Worm (Caenorhabditis elegans) whole organism, young adult: ENCODE data around the gene F27C8.2.

Experiments
- B0336.3 ChIP-seq: fragments of 200-800 bp; sonication (Bioruptor generic); IDR thresholded peaks from 2 replicates; pipeline ENCODE4 v1.3.6; 2022; ENCODE audit warnings: missing genetic modification characterization, missing compliant biosample characterization
- F22D6.2 ChIP-seq: sonication (generic microtip); optimal IDR thresholded peaks from 2 replicates; lab custom pipeline; 2016; ENCODE audit warnings: mild to moderate bottlenecking, missing genetic modification characterization, missing compliant biosample characterization
- F23B12.7 ChIP-seq: sonication (generic microtip); optimal IDR thresholded peaks from 2 replicates; lab custom pipeline; 2017; ENCODE audit warnings: missing genetic modification characterization, mild to moderate bottlenecking, missing compliant biosample characterization, antibody characterized with exemption, moderate library complexity; ENCODE audit not compliant: insufficient read depth
- F33H1.4 ChIP-seq: fragments of 200-800 bp; sonication (Bioruptor generic); IDR thresholded peaks from 2 replicates; pipeline ENCODE4 v1.3.6; 2022; ENCODE audit warnings: missing genetic modification reagents, missing genetic modification characterization, missing compliant biosample characterization
- F37B4.10 ChIP-seq: fragments of 200-800 bp; sonication (Bioruptor generic); IDR thresholded peaks from 2 replicates; pipeline ENCODE4 v1.3.6; 2022; ENCODE audit warnings: missing genetic modification characterization, missing compliant biosample characterization
- F49E8.2 ChIP-seq: sonication (generic microtip); optimal IDR thresholded peaks from 3 replicates; lab custom pipeline; 2017; ENCODE audit warnings: missing genetic modification characterization, mild to moderate bottlenecking, missing compliant biosample characterization, antibody characterized with exemption, moderate library complexity; ENCODE audit not compliant: insufficient read depth
- K12H6.12 ChIP-seq: fragments of 200-800 bp; sonication (Bioruptor generic); optimal IDR thresholded peaks from 2 replicates; lab custom pipeline; 2018; ENCODE audit warnings: mild to moderate bottlenecking, missing genetic modification characterization, missing compliant biosample characterization
- T07F8.4 ChIP-seq: sonication (generic microtip); optimal IDR thresholded peaks from 2 replicates; lab custom pipeline; 2016; ENCODE audit warnings: mild to moderate bottlenecking, missing genetic modification characterization, moderate library complexity, missing compliant biosample characterization
- T26A5.8 ChIP-seq: sonication (generic microtip); optimal IDR thresholded peaks from 2 replicates; lab custom pipeline; 2016; ENCODE audit warnings: missing genetic modification characterization, missing compliant biosample characterization
- Y56A3A.18 ChIP-seq: fragments of 200-800 bp; sonication (Bioruptor generic); IDR thresholded peaks from 2 replicates; pipeline ENCODE4 v1.3.6; 2022; ENCODE audit warnings: missing genetic modification reagents, missing genetic modification characterization, missing compliant biosample characterization
- Y67H2A.10 ChIP-seq: fragments of 200-800 bp; sonication (Bioruptor generic); conservative IDR thresholded peaks from 2 replicates; pipeline ENCODE4 v1.3.6; 2022; ENCODE audit warnings: missing genetic modification reagents, missing genetic modification characterization, missing compliant biosample characterization
- ama-1 ChIP-seq, 3 experiments: fragments of 150-350 bp in 1 of 3; sonication (generic microtip) in 2 of 3; optimal IDR thresholded peaks; 2 replicates each; lab custom pipeline; 2014 to 2018; ENCODE audit warnings: missing biosample characterization in 2 of 3, missing genetic modification characterization in 2 of 3, missing genetic modification reagents in 2 of 3
- aptf-2 ChIP-seq: fragments of 200-800 bp; sonication (Bioruptor generic); conservative IDR thresholded peaks from 2 replicates; pipeline ENCODE4 v1.3.6; 2022; ENCODE audit warnings: missing genetic modification reagents, missing genetic modification characterization, missing compliant biosample characterization
- athp-1 ChIP-seq: sonication (generic microtip); optimal IDR thresholded peaks from 2 replicates; lab custom pipeline; 2017; ENCODE audit warnings: mild to moderate bottlenecking, missing genetic modification characterization, missing compliant biosample characterization
- attf-3 ChIP-seq: fragments of 200-800 bp; sonication (Bioruptor generic); conservative IDR thresholded peaks from 2 replicates; pipeline ENCODE4 v1.3.6; 2022; ENCODE audit warnings: missing genetic modification reagents, missing genetic modification characterization, missing compliant biosample characterization
- bed-1 ChIP-seq: fragments of 200-800 bp; sonication (Bioruptor generic); IDR thresholded peaks from 2 replicates; pipeline ENCODE4 v1.3.6; 2022; ENCODE audit warnings: missing genetic modification reagents, missing genetic modification characterization, missing compliant biosample characterization
- cebp-1 ChIP-seq, 2 experiments: fragments of 200-800 bp in 1 of 2; sonication (Bioruptor generic) in 1 of 2; sonication (generic microtip) in 1 of 2; IDR thresholded peaks in 1 of 2; optimal IDR thresholded peaks in 1 of 2; 2 replicates each; pipeline versions ENCODE4 v1.3.6 to Lab custom; 2017 to 2022; ENCODE audit warnings: missing compliant biosample characterization in 2 of 2, missing genetic modification characterization in 2 of 2, mild to moderate bottlenecking in 1 of 2, missing genetic modification reagents in 1 of 2, moderate library complexity in 1 of 2
- ceh-40 ChIP-seq: fragments of 200-800 bp; sonication (Bioruptor generic); IDR thresholded peaks from 2 replicates; pipeline ENCODE4 v1.3.6; 2022; ENCODE audit warnings: missing genetic modification characterization, missing compliant biosample characterization
- ceh-58 ChIP-seq: fragments of 200-800 bp; sonication (Bioruptor generic); IDR thresholded peaks from 2 replicates; pipeline ENCODE4 v1.3.6; 2022; ENCODE audit warnings: missing genetic modification characterization, missing compliant biosample characterization
- chd-7 ChIP-seq: sonication (generic microtip); optimal IDR thresholded peaks from 2 replicates; lab custom pipeline; 2016; ENCODE audit warnings: mild to moderate bottlenecking, missing genetic modification characterization, moderate library complexity, missing compliant biosample characterization
- die-1 ChIP-seq: sonication (generic microtip); optimal IDR thresholded peaks from 2 replicates; lab custom pipeline; 2016; ENCODE audit warnings: missing genotype, mild to moderate bottlenecking, missing genetic modification characterization, missing compliant biosample characterization
- dpff-1 ChIP-seq: sonication (generic microtip); optimal IDR thresholded peaks from 2 replicates; lab custom pipeline; 2017; ENCODE audit warnings: mild to moderate bottlenecking, missing genetic modification characterization, missing compliant biosample characterization
- efl-1 ChIP-seq: fragments of 150-350 bp; optimal IDR thresholded peaks from 2 replicates; lab custom pipeline; 2014; ENCODE audit warnings: missing biosample characterization, missing genetic modification reagents, missing genetic modification characterization
- egl-18 ChIP-seq: fragments of 200-800 bp; sonication (Bioruptor generic); IDR thresholded peaks from 2 replicates; pipeline ENCODE4 v1.3.6; 2022; ENCODE audit warnings: missing genetic modification reagents, missing genetic modification characterization, missing compliant biosample characterization
- egrh-3 ChIP-seq: fragments of 200-800 bp; sonication (Bioruptor generic); IDR thresholded peaks from 2 replicates; pipeline ENCODE4 v1.3.6; 2022; ENCODE audit warnings: missing genetic modification reagents, missing genetic modification characterization, missing compliant biosample characterization
- gei-17 ChIP-seq: fragments of 200-800 bp; sonication (Bioruptor generic); optimal IDR thresholded peaks from 2 replicates; lab custom pipeline; 2018; ENCODE audit warnings: mild to moderate bottlenecking, missing genetic modification characterization, missing compliant biosample characterization
- hlh-12 ChIP-seq: sonication (generic microtip); optimal IDR thresholded peaks from 2 replicates; lab custom pipeline; 2016; ENCODE audit warnings: missing genetic modification characterization, missing compliant biosample characterization
- hlh-26 ChIP-seq: fragments of 200-800 bp; sonication (Bioruptor generic); conservative IDR thresholded peaks from 2 replicates; pipeline ENCODE4 v1.3.6; 2022; ENCODE audit warnings: missing genetic modification reagents, missing genetic modification characterization, missing compliant biosample characterization
- hsf-1 ChIP-seq: fragments of 200-800 bp; sonication (Bioruptor generic); IDR thresholded peaks from 2 replicates; pipeline ENCODE4 v1.3.6; 2022; ENCODE audit warnings: missing genetic modification reagents, missing genetic modification characterization, missing compliant biosample characterization
- lin-54 ChIP-seq: fragments of 200-800 bp; sonication (Bioruptor generic); optimal IDR thresholded peaks from 2 replicates; lab custom pipeline; 2018; ENCODE audit warnings: mild to moderate bottlenecking, missing genetic modification characterization, missing compliant biosample characterization
- lir-1 ChIP-seq: fragments of 200-800 bp; sonication (Bioruptor generic); conservative IDR thresholded peaks from 2 replicates; pipeline ENCODE4 v1.3.6; 2022; ENCODE audit warnings: missing genetic modification reagents, missing genetic modification characterization, missing compliant biosample characterization
- madf-10 ChIP-seq: sonication (generic microtip); optimal IDR thresholded peaks from 2 replicates; lab custom pipeline; 2016; ENCODE audit warnings: mild to moderate bottlenecking, missing genetic modification characterization, missing compliant biosample characterization
- mxl-1 ChIP-seq: sonication (generic microtip); optimal IDR thresholded peaks from 2 replicates; lab custom pipeline; 2016; ENCODE audit warnings: missing genetic modification characterization, missing compliant biosample characterization
- nfya-1 ChIP-seq: sonication (generic microtip); optimal IDR thresholded peaks from 2 replicates; lab custom pipeline; 2017; ENCODE audit warnings: antibody characterized with exemption, missing compliant biosample characterization, missing genetic modification characterization, borderline replicate concordance; ENCODE audit not compliant: insufficient read depth
- nfyb-1 ChIP-seq: fragments of 200-800 bp; sonication (Bioruptor generic); IDR thresholded peaks from 2 replicates; pipeline ENCODE4 v1.3.6; 2022; ENCODE audit warnings: missing genetic modification reagents, missing genetic modification characterization, missing compliant biosample characterization
- nhr-179 ChIP-seq: sonication (generic microtip); optimal IDR thresholded peaks from 2 replicates; lab custom pipeline; 2016; ENCODE audit warnings: mild to moderate bottlenecking, missing genetic modification characterization, missing compliant biosample characterization
- rcor-1 ChIP-seq: fragments of 200-800 bp; sonication (Bioruptor generic); IDR thresholded peaks from 2 replicates; pipeline ENCODE4 v1.3.6; 2022; ENCODE audit warnings: missing genetic modification reagents, missing genetic modification characterization, missing compliant biosample characterization
- rpc-1 ChIP-seq, 2 experiments: fragments of 150-350 bp in 1 of 2; sonication (generic microtip) in 1 of 2; optimal IDR thresholded peaks; 2 replicates each; lab custom pipeline; 2014 to 2018; ENCODE audit warnings: missing biosample characterization in 1 of 2, missing genetic modification characterization in 1 of 2, missing genetic modification reagents in 1 of 2, missing genotype in 1 of 2
- snpc-1.1 ChIP-seq: sonication (generic microtip); optimal IDR thresholded peaks from 2 replicates; lab custom pipeline; 2017; ENCODE audit warnings: missing genetic modification characterization, mild to moderate bottlenecking, missing compliant biosample characterization, antibody characterized with exemption, moderate library complexity, missing genotype, missing genetic modification reagents; ENCODE audit not compliant: insufficient read depth
- somi-1 ChIP-seq: fragments of 200-800 bp; sonication (Bioruptor generic); optimal IDR thresholded peaks from 2 replicates; lab custom pipeline; 2018; ENCODE audit warnings: mild to moderate bottlenecking, missing genetic modification characterization, missing compliant biosample characterization
- tlf-1 ChIP-seq: fragments of 200-800 bp; sonication (Bioruptor generic); optimal IDR thresholded peaks from 2 replicates; lab custom pipeline; 2018; ENCODE audit warnings: mild to moderate bottlenecking, missing genetic modification characterization, missing compliant biosample characterization
- unc-130 ChIP-seq: sonication (generic microtip); optimal IDR thresholded peaks from 2 replicates; lab custom pipeline; 2016; ENCODE audit warnings: missing genetic modification reagents, missing genetic modification characterization, missing compliant biosample characterization
- unc-62 ChIP-seq: fragments of 150-350 bp; optimal IDR thresholded peaks from 2 replicates; lab custom pipeline; 2014; ENCODE audit warnings: missing biosample characterization, missing genetic modification reagents, missing genetic modification characterization
- ztf-22 ChIP-seq: fragments of 200-800 bp; sonication (Bioruptor generic); optimal IDR thresholded peaks from 2 replicates; lab custom pipeline; 2018; ENCODE audit warnings: mild to moderate bottlenecking, missing genetic modification characterization, moderate library complexity, missing compliant biosample characterization
- ztf-3 ChIP-seq: fragments of 200-800 bp; sonication (Bioruptor generic); optimal IDR thresholded peaks from 2 replicates; lab custom pipeline; 2018; ENCODE audit warnings: mild to moderate bottlenecking, missing genetic modification characterization, missing compliant biosample characterization
- ztf-6 ChIP-seq: fragments of 200-800 bp; sonication (Bioruptor generic); IDR thresholded peaks from 2 replicates; pipeline ENCODE4 v1.3.6; 2022; ENCODE audit warnings: missing genetic modification reagents, missing genetic modification characterization, missing compliant biosample characterization

F27C8.2 gene

ce11 chrIV:9588784-9589457, 7.2 kb upstream of the F27C8.2 start, which contains the start of gene trcs-1:
Gene trcs-1, minus strand, starts transcription at chrIV:9588834.
- TF ChIP-seq T07F8.4: no peak
- no peak for TF ChIP-seq athp-1 (tag; lab: Kevin White, UChicago)
- TF ChIP-seq gei-17 (GFP tag; lab: Kevin White, UChicago): no peak
- TF ChIP-seq F33H1.4 (GFP tag; lab: Robert Waterston, UW): peak; percentile 96
- TF ChIP-seq somi-1: no peak
- no peak for TF ChIP-seq chd-7 (tag; lab: Kevin White, UChicago)
- TF ChIP-seq egrh-3 (GFP tag; lab: Robert Waterston, UW): no peak
- TF ChIP-seq die-1: no peak
- TF ChIP-seq unc-62 (GFP tag; lab: Kevin White, UChicago): no peak
- TF ChIP-seq unc-130 (GFP tag; lab: Kevin White, UChicago): peak; percentile 40
- no peak for TF ChIP-seq ama-1 (optimal IDR thresholded peaks at IDR 0.05; lab: Kevin White, UChicago)
- TF ChIP-seq ama-1 (GFP tag; optimal IDR thresholded peaks at IDR 0.05; lab: Kevin White, UChicago): no peak
- TF ChIP-seq lin-54 (GFP tag; lab: Kevin White, UChicago): peak; percentile 91
- TF ChIP-seq ztf-22 (GFP tag; lab: Kevin White, UChicago): no peak
- TF ChIP-seq T26A5.8: no peak
- TF ChIP-seq rpc-1 (optimal IDR thresholded peaks at IDR 0.05; lab: Kevin White, UChicago): no peak
- no peak for TF ChIP-seq rpc-1 (tag; optimal IDR thresholded peaks at IDR 0.05; lab: Kevin White, UChicago)
- TF ChIP-seq ztf-3 (GFP tag; lab: Kevin White, UChicago): no peak
- no peak for TF ChIP-seq madf-10 (tag; lab: Kevin White, UChicago)
- TF ChIP-seq aptf-2: no peak
- TF ChIP-seq ceh-40 (GFP tag; lab: Robert Waterston, UW): no peak
- no peak for TF ChIP-seq nfyb-1 (GFP tag; lab: Robert Waterston, UW)
- peak; percentile 70 for TF ChIP-seq F49E8.2 (tag; lab: Kevin White, UChicago)
- TF ChIP-seq lir-1: no peak
- TF ChIP-seq snpc-1.1: peak; percentile 74
- no peak for TF ChIP-seq Y67H2A.10 (GFP tag; lab: Robert Waterston, UW)
- no peak for TF ChIP-seq cebp-1 (GFP tag; IDR thresholded peaks at IDR 0.05; lab: Robert Waterston, UW)
- TF ChIP-seq cebp-1 (tag; optimal IDR thresholded peaks at IDR 0.05; lab: Kevin White, UChicago): no peak
- no peak for TF ChIP-seq ztf-6 (GFP tag; lab: Robert Waterston, UW)
- no peak for TF ChIP-seq mxl-1 (tag; lab: Kevin White, UChicago)
- no peak for TF ChIP-seq K12H6.12
- no peak for TF ChIP-seq nhr-179 (tag; lab: Kevin White, UChicago)
- TF ChIP-seq tlf-1: peak; percentile 73
- no peak for TF ChIP-seq bed-1 (GFP tag; lab: Robert Waterston, UW)
- no peak for TF ChIP-seq ceh-58 (GFP tag; lab: Robert Waterston, UW)
- peak; percentile 98 for TF ChIP-seq efl-1 (GFP tag; lab: Kevin White, UChicago)
- peak; percentile 55; the same call in 1 of the 2 replicates for TF ChIP-seq hsf-1 (GFP tag; lab: Robert Waterston, UW)
- TF ChIP-seq F23B12.7 (tag; lab: Kevin White, UChicago): no peak
- no peak for TF ChIP-seq hlh-26
- TF ChIP-seq B0336.3 (GFP tag; lab: Robert Waterston, UW): peak; percentile 70
- TF ChIP-seq nfya-1 (tag; lab: Kevin White, UChicago): no peak
- TF ChIP-seq Y56A3A.18 (GFP tag; lab: Robert Waterston, UW): no peak
- TF ChIP-seq rcor-1 (GFP tag; lab: Robert Waterston, UW): peak; percentile 71; the same call in 1 of the 2 replicates
- TF ChIP-seq F22D6.2 (tag; lab: Kevin White, UChicago): no peak
- no peak for TF ChIP-seq hlh-12 (tag; lab: Kevin White, UChicago)
- TF ChIP-seq F37B4.10 (GFP tag; lab: Robert Waterston, UW): no peak
- TF ChIP-seq dpff-1 (tag; lab: Kevin White, UChicago): no peak
- 0 out of 2 replicates have a peak, but pooled peaks have one; percentile 53 for TF ChIP-seq attf-3 (GFP tag; lab: Robert Waterston, UW)
- TF ChIP-seq egl-18 (GFP tag; lab: Robert Waterston, UW): no peak
